Worm (Caenorhabditis elegans): ENCODE measurements around the gene R13A5.7.
A peak's percentile ranks its signal among the peaks of the same experiment; 100 is the strongest.
"Not testable (repeated sequence)": the region's sequence is repeated elsewhere in the genome, so short reads cannot be mapped to it uniquely, and the experiment has no call there.

R13A5.7 gene

ce11 chrIII:7570083-7570695 is at the start of gene R13A5.7:
Gene R13A5.7, minus strand, starts transcription at chrIII:7570133.
- 0 out of 2 replicates have a peak, but pooled peaks have one; percentile 10 for TF ChIP-seq scrt-1 (GFP tag; IDR thresholded peaks at IDR 0.05)
- TF ChIP-seq B0310.2 (tag; optimal IDR thresholded peaks at IDR 0.05), result no peak
- TF ChIP-seq hmg-4 (GFP tag; optimal IDR thresholded peaks at IDR 0.05), result peak; percentile 74
- peak; percentile 10 for TF ChIP-seq aly-1 (tag; optimal IDR thresholded peaks at IDR 0.05)

ce11 chrIII:7618294-7618693 is 48.4 kb upstream of the R13A5.7 start:
- TF ChIP-seq tbx-37 (GFP tag; conservative IDR thresholded peaks at IDR 0.05) (no peak), ama-1 (optimal IDR thresholded peaks at IDR 0.05) (no peak), ets-7 (tag; optimal IDR thresholded peaks at IDR 0.05) (no peak), F13C5.2 (tag; optimal IDR thresholded peaks at IDR 0.05) (no peak), sea-1 (GFP tag; conservative IDR thresholded peaks at IDR 0.05) (no peak), hmg-4 (GFP tag; optimal IDR thresholded peaks at IDR 0.05) (no peak), B0310.2 (tag; optimal IDR thresholded peaks at IDR 0.05) (no peak), hmbx-1 (tag; optimal IDR thresholded peaks at IDR 0.05) (no peak), scrt-1 (GFP tag; IDR thresholded peaks at IDR 0.05) (no peak), flt-1 (GFP tag; IDR thresholded peaks at IDR 0.05) (no peak), hnd-1 (tag; optimal IDR thresholded peaks at IDR 0.05) (no peak)

ce11 chrIII:7616228-7616627 is 46.3 kb upstream of the R13A5.7 start, which contains the start of gene T04A6.1:
Gene T04A6.1, plus strand, starts transcription at chrIII:7616528.
- no peak for TF ChIP-seq hmbx-1 (tag; optimal IDR thresholded peaks at IDR 0.05)
- TF ChIP-seq pes-1 (GFP tag; IDR thresholded peaks at IDR 0.05), result no peak

ce11 chrIII:7614530-7614929 is 44.6 kb upstream of the R13A5.7 start, which contains the start of gene T04A6.2:
Gene T04A6.2, plus strand, starts transcription at chrIII:7614830.
- TF ChIP-seq tra-4 (tag; optimal IDR thresholded peaks at IDR 0.05) (no peak), ceh-13 (GFP tag; optimal IDR thresholded peaks at IDR 0.05) (no peak), hnd-1 (tag; optimal IDR thresholded peaks at IDR 0.05) (no peak), ama-1 (optimal IDR thresholded peaks at IDR 0.05) (no peak), hmg-4 (GFP tag; optimal IDR thresholded peaks at IDR 0.05) (no peak), tbx-37 (GFP tag; conservative IDR thresholded peaks at IDR 0.05) (no peak), F13C5.2 (tag; optimal IDR thresholded peaks at IDR 0.05) (no peak), ets-7 (tag; optimal IDR thresholded peaks at IDR 0.05) (no peak), B0310.2 (tag; optimal IDR thresholded peaks at IDR 0.05) (no peak), pes-1 (GFP tag; IDR thresholded peaks at IDR 0.05) (no peak), hmbx-1 (tag; optimal IDR thresholded peaks at IDR 0.05) (no peak), tbx-11 (GFP tag; IDR thresholded peaks at IDR 0.05) (no peak), aly-1 (tag; optimal IDR thresholded peaks at IDR 0.05) (no peak), flt-1 (GFP tag; IDR thresholded peaks at IDR 0.05) (no peak), sea-1 (GFP tag; conservative IDR thresholded peaks at IDR 0.05) (no peak), scrt-1 (GFP tag; IDR thresholded peaks at IDR 0.05) (no peak), ceh-36 (tag; optimal IDR thresholded peaks at IDR 0.05) (no peak)

- no peak for TF ChIP-seq tbx-11 (GFP tag; IDR thresholded peaks at IDR 0.05)
- no peak for TF ChIP-seq hnd-1 (tag; optimal IDR thresholded peaks at IDR 0.05)
- no peak for TF ChIP-seq sea-1 (GFP tag; conservative IDR thresholded peaks at IDR 0.05)
- TF ChIP-seq ets-7 (tag; optimal IDR thresholded peaks at IDR 0.05), result no peak
- TF ChIP-seq B0310.2 (tag; optimal IDR thresholded peaks at IDR 0.05), result no peak
- no peak for TF ChIP-seq hmg-4 (GFP tag; optimal IDR thresholded peaks at IDR 0.05)
- TF ChIP-seq tra-4 (tag; optimal IDR thresholded peaks at IDR 0.05), result no peak
- TF ChIP-seq F13C5.2 (tag; optimal IDR thresholded peaks at IDR 0.05), result no peak
These were observed 39.2 kb upstream of the R13A5.7 start, which contains the start of gene nsph-4.3 for ce11 chrIII:7609168-7609567. Gene nsph-4.3, minus strand, starts transcription at chrIII:7609268.

ce11 chrIII:7608223-7608622 is 38.3 kb upstream of the R13A5.7 start, which contains the start of gene T04A6.3:
Gene T04A6.3, minus strand, starts transcription at chrIII:7608323.
- TF ChIP-seq hnd-1 (tag; optimal IDR thresholded peaks at IDR 0.05) (no peak), ceh-36 (tag; optimal IDR thresholded peaks at IDR 0.05) (no peak), aly-1 (tag; optimal IDR thresholded peaks at IDR 0.05) (no peak), tbx-11 (GFP tag; IDR thresholded peaks at IDR 0.05) (no peak)

- TF ChIP-seq sea-1 (GFP tag; conservative IDR thresholded peaks at IDR 0.05); ceh-13 (GFP tag; optimal IDR thresholded peaks at IDR 0.05); scrt-1 (GFP tag; IDR thresholded peaks at IDR 0.05): not testable (repeated sequence)
These were observed 24.5 kb upstream of the R13A5.7 start, which contains the start of gene Y80D4G.2 for ce11 chrIII:7594482-7594881. Gene Y80D4G.2, minus strand, starts transcription at chrIII:7594582.

ce11 chrIII:7593285-7593928 is 23.5 kb upstream of the R13A5.7 start, which contains the start of gene R13A5.11:
Gene R13A5.11, minus strand, starts transcription at chrIII:7593335.
- TF ChIP-seq tbx-11 (GFP tag; IDR thresholded peaks at IDR 0.05) (no peak), hnd-1 (tag; optimal IDR thresholded peaks at IDR 0.05) (no peak), sea-1 (GFP tag; conservative IDR thresholded peaks at IDR 0.05) (no peak), tbx-37 (GFP tag; conservative IDR thresholded peaks at IDR 0.05) (no peak), tra-4 (tag; optimal IDR thresholded peaks at IDR 0.05) (no peak), ceh-36 (tag; optimal IDR thresholded peaks at IDR 0.05) (no peak), hmg-4 (GFP tag; optimal IDR thresholded peaks at IDR 0.05) (no peak)
